Worm (Caenorhabditis elegans): Measurements from ENCODE around the gene T28A8.4.

T28A8.4 gene

ce11 chrIII:13471504-13471903, 32.0 kb upstream of the T28A8.4 start, which contains the start of gene pssy-2:
Gene pssy-2 (plus strand): TSS chrIII:13471804.
- TF ChIP-seq daf-12 (tag; optimal IDR thresholded peaks at IDR 0.05), result no peak
- no peak for TF ChIP-seq lin-15B (tag; optimal IDR thresholded peaks at IDR 0.05)
- TF ChIP-seq nhr-77 (tag; optimal IDR thresholded peaks at IDR 0.05), result no peak
- TF ChIP-seq mdl-1 (tag; optimal IDR thresholded peaks at IDR 0.05), result no peak
- no peak for TF ChIP-seq ceh-16 (tag; optimal IDR thresholded peaks at IDR 0.05)
- no peak for TF ChIP-seq snpc-4 (tag; optimal IDR thresholded peaks at IDR 0.05)

- TF ChIP-seq elt-1 (tag; optimal IDR thresholded peaks at IDR 0.05) (no peak), egl-27 (tag; optimal IDR thresholded peaks at IDR 0.05) (no peak), nhr-23 (tag; optimal IDR thresholded peaks at IDR 0.05) (no peak), elt-3 (tag; optimal IDR thresholded peaks at IDR 0.05) (no peak), fkh-10 (GFP tag; optimal IDR thresholded peaks at IDR 0.05) (no peak), mdl-1 (tag; optimal IDR thresholded peaks at IDR 0.05) (no peak), lin-15B (tag; optimal IDR thresholded peaks at IDR 0.05) (no peak), nhr-28 (tag; optimal IDR thresholded peaks at IDR 0.05) (no peak), snpc-4 (tag; optimal IDR thresholded peaks at IDR 0.05) (no peak), tbx-2 (tag; optimal IDR thresholded peaks at IDR 0.05) (no peak), skn-1 (tag; optimal IDR thresholded peaks at IDR 0.05) (no peak), ceh-28 (tag; optimal IDR thresholded peaks at IDR 0.05) (no peak), elt-2 (tag; optimal IDR thresholded peaks at IDR 0.05) (no peak), lin-39 (tag; optimal IDR thresholded peaks at IDR 0.05) (no peak)
Observed at ce11 chrIII:13474482-13474881, 29.0 kb upstream of the T28A8.4 start.

- no peak for TF ChIP-seq lin-39 (tag; optimal IDR thresholded peaks at IDR 0.05)
- no peak for TF ChIP-seq jun-1 (tag; optimal IDR thresholded peaks at IDR 0.05)
- no peak for TF ChIP-seq egl-5 (tag; optimal IDR thresholded peaks at IDR 0.05)
- TF ChIP-seq nhr-11 (tag; optimal IDR thresholded peaks at IDR 0.05), result no peak
- no peak for TF ChIP-seq tbx-2 (tag; optimal IDR thresholded peaks at IDR 0.05)
- TF ChIP-seq ztf-11 (tag; optimal IDR thresholded peaks at IDR 0.05), result no peak
- no peak for TF ChIP-seq nhr-28 (tag; optimal IDR thresholded peaks at IDR 0.05)
- no peak for TF ChIP-seq ceh-16 (tag; optimal IDR thresholded peaks at IDR 0.05)
- no peak for TF ChIP-seq elt-1 (tag; optimal IDR thresholded peaks at IDR 0.05)
- no peak for TF ChIP-seq eor-1 (tag; optimal IDR thresholded peaks at IDR 0.05)
- TF ChIP-seq ceh-28 (tag; optimal IDR thresholded peaks at IDR 0.05), result no peak
Observed at ce11 chrIII:13476682-13477081, 26.8 kb upstream of the T28A8.4 start, which contains the start of gene T27E9.6. Gene T27E9.6 (minus strand): TSS chrIII:13476782.

ce11 chrIII:13484024-13484423, 19.5 kb upstream of the T28A8.4 start, which contains the start of gene acc-4:
Gene acc-4 (minus strand): TSS chrIII:13484124.
- no peak for TF ChIP-seq nhr-23 (tag; optimal IDR thresholded peaks at IDR 0.05)
- TF ChIP-seq lin-39 (tag; optimal IDR thresholded peaks at IDR 0.05), result no peak
- TF ChIP-seq egl-27 (tag; optimal IDR thresholded peaks at IDR 0.05), result no peak
- no peak for TF ChIP-seq hmg-11 (tag; optimal IDR thresholded peaks at IDR 0.05)
- TF ChIP-seq elt-2 (tag; optimal IDR thresholded peaks at IDR 0.05), result no peak
- no peak for TF ChIP-seq ceh-9 (tag; optimal IDR thresholded peaks at IDR 0.05)
- no peak for TF ChIP-seq jun-1 (tag; optimal IDR thresholded peaks at IDR 0.05)
- TF ChIP-seq ceh-28 (tag; optimal IDR thresholded peaks at IDR 0.05), result no peak
- TF ChIP-seq ceh-82 (tag; optimal IDR thresholded peaks at IDR 0.05), result no peak
- TF ChIP-seq R02D3.7 (tag; optimal IDR thresholded peaks at IDR 0.05), result no peak
- no peak for TF ChIP-seq pha-4 (tag; optimal IDR thresholded peaks at IDR 0.05)
- TF ChIP-seq eor-1 (tag; optimal IDR thresholded peaks at IDR 0.05), result no peak
- TF ChIP-seq mdl-1 (tag; optimal IDR thresholded peaks at IDR 0.05), result no peak
- TF ChIP-seq tbx-2 (tag; optimal IDR thresholded peaks at IDR 0.05), result no peak
- TF ChIP-seq nhr-76 (tag; optimal IDR thresholded peaks at IDR 0.05), result no peak

- TF ChIP-seq nhr-28 (tag; optimal IDR thresholded peaks at IDR 0.05) (no peak), ceh-82 (tag; optimal IDR thresholded peaks at IDR 0.05) (no peak), nhr-237 (tag; optimal IDR thresholded peaks at IDR 0.05) (no peak), zag-1 (tag; optimal IDR thresholded peaks at IDR 0.05) (no peak), lin-15B (tag; optimal IDR thresholded peaks at IDR 0.05) (no peak), ZK546.5 (tag; optimal IDR thresholded peaks at IDR 0.05) (no peak), nhr-11 (tag; optimal IDR thresholded peaks at IDR 0.05) (no peak), nhr-12 (tag; optimal IDR thresholded peaks at IDR 0.05) (no peak), nhr-76 (tag; optimal IDR thresholded peaks at IDR 0.05) (no peak), ama-1 (optimal IDR thresholded peaks at IDR 0.05) (no peak), ztf-4 (tag; optimal IDR thresholded peaks at IDR 0.05) (no peak), lin-39 (tag; optimal IDR thresholded peaks at IDR 0.05) (no peak), mdl-1 (tag; optimal IDR thresholded peaks at IDR 0.05) (no peak), nhr-77 (tag; optimal IDR thresholded peaks at IDR 0.05) (no peak), jun-1 (tag; optimal IDR thresholded peaks at IDR 0.05) (no peak), mml-1 (tag; optimal IDR thresholded peaks at IDR 0.05) (no peak), skn-1 (tag; optimal IDR thresholded peaks at IDR 0.05) (no peak), nhr-67 (tag; optimal IDR thresholded peaks at IDR 0.05) (no peak)
Observed at ce11 chrIII:13492377-13492776, 11.1 kb upstream of the T28A8.4 start, which contains the start of gene twk-40. Gene twk-40 (minus strand): TSS chrIII:13492477.

Data from whole organism, L3 larva.